Worm (Caenorhabditis elegans) whole organism, L4 larva: ENCODE measurements around the gene Y39G8C.2.
A peak's percentile ranks its signal among the peaks of the same experiment; 100 is the strongest.

Experiments used
- D1046.2 ChIP-seq: fragments of 200-800 bp; sonication (Bioruptor generic); IDR thresholded peaks from 2 replicates; pipeline ENCODE4 v1.3.6; 2022; ENCODE audit warnings: missing genetic modification characterization, missing compliant biosample characterization
- F44E2.7 ChIP-seq: fragments of 200-800 bp; sonication (Bioruptor generic); IDR thresholded peaks from 2 replicates; pipeline ENCODE4 v2.1.2; 2022; ENCODE audit warnings: missing genetic modification characterization, missing compliant biosample characterization
- R02D3.7 ChIP-seq: fragments of 150-350 bp; sonication (generic microtip); optimal IDR thresholded peaks from 3 replicates; lab custom pipeline; 2014; ENCODE audit warnings: missing biosample characterization, missing genetic modification characterization
- T26A8.4 ChIP-seq: fragments of 200-800 bp; sonication (Bioruptor generic); IDR thresholded peaks from 2 replicates; pipeline ENCODE4 v1.3.6; 2022; ENCODE audit warnings: missing genetic modification characterization, missing compliant biosample characterization
- Y75B8A.6 ChIP-seq: fragments of 200-800 bp; sonication (Bioruptor generic); IDR thresholded peaks from 2 replicates; pipeline ENCODE4 v1.3.6; 2022; ENCODE audit warnings: missing genetic modification reagents, missing genetic modification characterization, missing compliant biosample characterization
- ZK546.5 ChIP-seq, 2 experiments: sonication (generic microtip); optimal IDR thresholded peaks; 2 replicates each; lab custom pipeline; 2017; ENCODE audit warnings: missing biosample characterization in 2 of 2, missing genetic modification characterization in 2 of 2
- aha-1 ChIP-seq: fragments of 150-350 bp; peaks from one replicate; lab custom pipeline; 2014; ENCODE audit warnings: missing biosample characterization, missing genetic modification characterization
- aly-2 ChIP-seq: sonication (generic microtip); optimal IDR thresholded peaks from 2 replicates; lab custom pipeline; 2018; ENCODE audit warnings: missing biosample characterization, missing genetic modification characterization
- arid-1 ChIP-seq: fragments of 200-800 bp; sonication (Bioruptor generic); conservative IDR thresholded peaks from 2 replicates; pipeline ENCODE4 v1.3.6; 2022; ENCODE audit warnings: missing genetic modification reagents, missing genetic modification characterization, missing compliant biosample characterization
- attf-4 ChIP-seq: sonication (generic microtip); optimal IDR thresholded peaks from 3 replicates; lab custom pipeline; 2017; ENCODE audit warnings: missing biosample characterization, missing genetic modification characterization
- ceh-28 ChIP-seq: fragments of 150-350 bp; optimal IDR thresholded peaks from 2 replicates; lab custom pipeline; 2014; ENCODE audit warnings: missing biosample characterization, missing genetic modification reagents, missing genetic modification characterization
- ceh-44 ChIP-seq: fragments of 200-800 bp; sonication (Bioruptor generic); IDR thresholded peaks from 2 replicates; pipeline ENCODE4 v1.3.6; 2022; ENCODE audit warnings: missing genetic modification reagents, missing genetic modification characterization, missing compliant biosample characterization
- daf-16 ChIP-seq, 3 experiments: sonication (generic microtip); optimal IDR thresholded peaks; 2 replicates each; lab custom pipeline; 2016 to 2017; ENCODE audit warnings: missing genetic modification characterization in 3 of 3, missing genetic modification reagents in 3 of 3, mild to moderate bottlenecking in 2 of 3, missing compliant biosample characterization in 2 of 3, missing biosample characterization in 1 of 3, moderate library complexity in 1 of 3
- daf-19 ChIP-seq: fragments of 200-800 bp; sonication (Bioruptor generic); conservative IDR thresholded peaks from 2 replicates; pipeline ENCODE4 v1.3.6; 2022; ENCODE audit warnings: missing genetic modification characterization, missing compliant biosample characterization
- dmd-9 ChIP-seq: fragments of 200-800 bp; sonication (Bioruptor generic); IDR thresholded peaks from 2 replicates; pipeline ENCODE4 v1.3.6; 2022; ENCODE audit warnings: missing genetic modification reagents, missing genetic modification characterization, missing compliant biosample characterization
- egl-43 ChIP-seq: fragments of 200-800 bp; sonication (Bioruptor generic); IDR thresholded peaks from 2 replicates; pipeline ENCODE4 v1.3.6; 2022; ENCODE audit warnings: missing genetic modification reagents, missing genetic modification characterization, missing compliant biosample characterization
- gei-8 ChIP-seq: fragments of 200-800 bp; sonication (Bioruptor generic); optimal IDR thresholded peaks from 2 replicates; lab custom pipeline; 2018; ENCODE audit warnings: mild to moderate bottlenecking, missing genetic modification characterization, missing compliant biosample characterization
- hlh-11 ChIP-seq: fragments of 200-800 bp; sonication (Bioruptor generic); optimal IDR thresholded peaks from 2 replicates; lab custom pipeline; 2018; ENCODE audit warnings: mild to moderate bottlenecking, missing genetic modification characterization, missing compliant biosample characterization
- mep-1 ChIP-seq: fragments of 150-350 bp; sonication (generic microtip); optimal IDR thresholded peaks from 3 replicates; lab custom pipeline; 2014; ENCODE audit warnings: missing biosample characterization, missing genetic modification characterization
- nhr-10 ChIP-seq: fragments of 150-350 bp; optimal IDR thresholded peaks from 2 replicates; lab custom pipeline; 2014; ENCODE audit warnings: missing biosample characterization, missing genetic modification characterization
- nhr-11 ChIP-seq: fragments of 150-350 bp; optimal IDR thresholded peaks from 2 replicates; lab custom pipeline; 2014; ENCODE audit warnings: missing biosample characterization, missing genetic modification characterization
- nhr-111 ChIP-seq: fragments of 200-800 bp; sonication (Bioruptor generic); optimal IDR thresholded peaks from 2 replicates; lab custom pipeline; 2018; ENCODE audit warnings: mild to moderate bottlenecking, missing genetic modification characterization, missing compliant biosample characterization
- nhr-25 ChIP-seq: sonication (generic microtip); optimal IDR thresholded peaks from 2 replicates; lab custom pipeline; 2017; ENCODE audit warnings: missing genetic modification characterization, mild to moderate bottlenecking, missing compliant biosample characterization, antibody characterized with exemption, moderate library complexity, borderline replicate concordance; ENCODE audit not compliant: insufficient read depth
- nhr-28 ChIP-seq: fragments of 150-350 bp; optimal IDR thresholded peaks from 2 replicates; lab custom pipeline; 2014; ENCODE audit warnings: missing biosample characterization, missing genetic modification characterization
- nhr-41 ChIP-seq: fragments of 200-800 bp; sonication (Bioruptor generic); IDR thresholded peaks from 2 replicates; pipeline ENCODE4 v1.3.6; 2022; ENCODE audit warnings: missing genetic modification reagents, missing genetic modification characterization, missing compliant biosample characterization
- nhr-42 ChIP-seq: fragments of 200-800 bp; sonication (Bioruptor generic); IDR thresholded peaks from 2 replicates; pipeline ENCODE4 v1.3.6; 2022; ENCODE audit warnings: missing genetic modification characterization, missing compliant biosample characterization
- nhr-48 ChIP-seq: sonication (generic microtip); optimal IDR thresholded peaks from 2 replicates; lab custom pipeline; 2016; ENCODE audit warnings: mild to moderate bottlenecking, missing genetic modification characterization, missing compliant biosample characterization
- nhr-76 ChIP-seq: fragments of 150-350 bp; optimal IDR thresholded peaks from 2 replicates; lab custom pipeline; 2014; ENCODE audit warnings: missing biosample characterization, missing genetic modification characterization
- sdz-12 ChIP-seq: fragments of 200-800 bp; sonication (Bioruptor generic); optimal IDR thresholded peaks from 2 replicates; lab custom pipeline; 2018; ENCODE audit warnings: mild to moderate bottlenecking, missing genetic modification characterization, missing compliant biosample characterization
- spr-3 ChIP-seq: fragments of 200-800 bp; sonication (Bioruptor generic); optimal IDR thresholded peaks from 2 replicates; lab custom pipeline; 2018; ENCODE audit warnings: mild to moderate bottlenecking, missing genetic modification characterization, missing compliant biosample characterization
- unc-130 ChIP-seq: sonication (generic microtip); optimal IDR thresholded peaks from 2 replicates; lab custom pipeline; 2016; ENCODE audit warnings: missing genetic modification reagents, missing genetic modification characterization, missing compliant biosample characterization

Gene Y39G8C.2

ce11 chrII:14046491-14046890, 50.9 kb downstream of the Y39G8C.2 start:
- TF ChIP-seq sdz-12 (no peak), nhr-48 (tag; lab: Kevin White, UChicago) (no peak), gei-8 (GFP tag; lab: Kevin White, UChicago) (no peak), F44E2.7 (GFP tag; lab: Robert Waterston, UW) (no peak), ceh-44 (GFP tag; lab: Robert Waterston, UW) (no peak), egl-43 (no peak), ceh-28 (tag; lab: Kevin White, UChicago) (no peak), daf-16 (GFP tag; optimal IDR thresholded peaks at IDR 0.05; lab: Kevin White, UChicago) (peak in 1 of 2 experiments; percentile 28), daf-16 (tag; optimal IDR thresholded peaks at IDR 0.05; lab: Kevin White, UChicago) (no peak), daf-19 (GFP tag; lab: Robert Waterston, UW) (no peak), R02D3.7 (tag; lab: Kevin White, UChicago) (no peak), nhr-41 (GFP tag; lab: Robert Waterston, UW) (no peak), nhr-11 (no peak), nhr-42 (GFP tag; lab: Robert Waterston, UW) (0 out of 2 replicates have a peak, but pooled peaks have one; percentile 21), attf-4 (tag; lab: Kevin White, UChicago) (no peak), nhr-76 (tag; lab: Kevin White, UChicago) (no peak), D1046.2 (GFP tag; lab: Robert Waterston, UW) (peak; percentile 63; the same call in 1 of the 2 replicates), nhr-25 (no peak), spr-3 (GFP tag; lab: Kevin White, UChicago) (no peak), dmd-9 (GFP tag; lab: Robert Waterston, UW) (no peak), nhr-10 (tag; lab: Kevin White, UChicago) (no peak), Y75B8A.6 (GFP tag; lab: Robert Waterston, UW) (no peak), nhr-111 (GFP tag; lab: Kevin White, UChicago) (no peak), T26A8.4 (GFP tag; lab: Robert Waterston, UW) (no peak), arid-1 (no peak), unc-130 (GFP tag; lab: Kevin White, UChicago) (no peak), nhr-28 (peak; percentile 22)
- TF ChIP-seq, all 104 proteins: peak for 4

- TF ChIP-seq mep-1 (tag; lab: Kevin White, UChicago) = no peak
- no peak for TF ChIP-seq ZK546.5 (tag; optimal IDR thresholded peaks at IDR 0.05; lab: Kevin White, UChicago)
- TF ChIP-seq aha-1 (tag; lab: Kevin White, UChicago) = peak; percentile 50
- TF ChIP-seq aly-2 = no peak
- TF ChIP-seq hlh-11 = no peak
Observed at ce11 chrII:14045934-14046470, 51.4 kb downstream of the Y39G8C.2 start.
